Worm (Caenorhabditis elegans): ENCODE data around the gene R03D7.2.
"Not testable (repeated sequence)": the region's sequence is repeated elsewhere in the genome, so short reads cannot be mapped to it uniquely, and the experiment has no call there.

Gene R03D7.2

ce11 chrII:10914366-10914765, 20.6 kb downstream of the R03D7.2 start, which contains the start of gene F44F4.15:
Gene F44F4.15, plus strand, starts transcription at chrII:10914666.
- no peak for TF ChIP-seq med-1 (GFP tag; optimal IDR thresholded peaks at IDR 0.05; ENCODE audit: insufficient read depth)
- TF ChIP-seq T22C8.4 (GFP tag; IDR thresholded peaks at IDR 0.05) = no peak
- no peak for TF ChIP-seq cog-1 (tag; optimal IDR thresholded peaks at IDR 0.05)
- TF ChIP-seq ref-1 (GFP tag; conservative IDR thresholded peaks at IDR 0.05) = no peak
- no peak for TF ChIP-seq tab-1 (GFP tag; IDR thresholded peaks at IDR 0.05)
- no peak for TF ChIP-seq klf-2 (GFP tag; conservative IDR thresholded peaks at IDR 0.05)
- TF ChIP-seq flt-1 (GFP tag; IDR thresholded peaks at IDR 0.05) = no peak
- no peak for TF ChIP-seq ztf-23 (GFP tag; IDR thresholded peaks at IDR 0.05)
- TF ChIP-seq ztf-29 (GFP tag; IDR thresholded peaks at IDR 0.05) = no peak

ce11 chrII:10912995-10913394, 22.0 kb downstream of the R03D7.2 start:
- TF ChIP-seq tab-1 (GFP tag; IDR thresholded peaks at IDR 0.05) (no peak), ztf-23 (GFP tag; IDR thresholded peaks at IDR 0.05) (no peak)

DNA sequence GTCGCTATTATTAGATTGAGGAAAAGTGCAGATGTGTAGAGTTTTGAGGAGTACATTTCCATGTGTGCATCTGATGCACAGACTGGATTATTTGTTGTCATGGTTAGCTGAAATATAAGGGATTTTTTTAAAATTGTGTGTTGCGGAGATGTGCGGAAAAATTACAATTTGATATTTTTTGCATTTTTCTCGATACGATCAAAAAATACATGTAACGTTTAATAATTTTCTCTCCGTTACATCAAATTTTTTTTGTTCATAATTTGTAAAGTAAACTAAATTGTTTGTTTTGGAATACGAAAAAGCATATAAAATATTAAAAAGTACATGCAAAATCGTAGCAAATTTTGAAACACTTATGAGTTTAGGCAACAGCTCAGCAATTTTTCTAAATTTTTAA, 24.8 kb downstream of the R03D7.2 start, which contains the start of gene sra-11:
Gene sra-11 (minus strand): TSS at position 101 of the 400 bp plus-strand sequence.
- TF ChIP-seq ztf-23 (GFP tag; IDR thresholded peaks at IDR 0.05) (no peak), cog-1 (tag; optimal IDR thresholded peaks at IDR 0.05) (no peak), ref-1 (GFP tag; conservative IDR thresholded peaks at IDR 0.05) (no peak), T22C8.4 (GFP tag; IDR thresholded peaks at IDR 0.05) (no peak), ztf-29 (GFP tag; IDR thresholded peaks at IDR 0.05) (no peak), klf-2 (GFP tag; conservative IDR thresholded peaks at IDR 0.05) (no peak), tab-1 (GFP tag; IDR thresholded peaks at IDR 0.05) (no peak), med-1 (GFP tag; optimal IDR thresholded peaks at IDR 0.05; ENCODE audit: insufficient read depth) (no peak), flt-1 (GFP tag; IDR thresholded peaks at IDR 0.05) (no peak)

- not testable (repeated sequence) for TF ChIP-seq ref-1 (GFP tag; conservative IDR thresholded peaks at IDR 0.05); flt-1 (GFP tag; IDR thresholded peaks at IDR 0.05); tab-1 (GFP tag; IDR thresholded peaks at IDR 0.05)
Measured at ce11 chrII:10904379-10904778, 30.6 kb downstream of the R03D7.2 start, which contains the start of gene sra-12. Gene sra-12, minus strand, starts transcription at chrII:10904479.

- TF ChIP-seq cog-1 (tag; optimal IDR thresholded peaks at IDR 0.05) (no peak), flt-1 (GFP tag; IDR thresholded peaks at IDR 0.05) (no peak), med-1 (GFP tag; optimal IDR thresholded peaks at IDR 0.05; ENCODE audit: insufficient read depth) (no peak), ref-1 (GFP tag; conservative IDR thresholded peaks at IDR 0.05) (no peak), klf-2 (GFP tag; conservative IDR thresholded peaks at IDR 0.05) (no peak), ztf-23 (GFP tag; IDR thresholded peaks at IDR 0.05) (no peak), ztf-29 (GFP tag; IDR thresholded peaks at IDR 0.05) (no peak), T22C8.4 (GFP tag; IDR thresholded peaks at IDR 0.05) (no peak), tab-1 (GFP tag; IDR thresholded peaks at IDR 0.05) (no peak)
Measured at ce11 chrII:10902104-10902503, 32.9 kb downstream of the R03D7.2 start, which contains the start of gene gly-1. Gene gly-1, minus strand, starts transcription at chrII:10902204.

ce11 chrII:10898998-10899397, 36.0 kb downstream of the R03D7.2 start:
- TF ChIP-seq med-1 (GFP tag; optimal IDR thresholded peaks at IDR 0.05; ENCODE audit: insufficient read depth) (no peak), ztf-29 (GFP tag; IDR thresholded peaks at IDR 0.05) (no peak), tab-1 (GFP tag; IDR thresholded peaks at IDR 0.05) (no peak), ztf-23 (GFP tag; IDR thresholded peaks at IDR 0.05) (no peak), klf-2 (GFP tag; conservative IDR thresholded peaks at IDR 0.05) (no peak), cog-1 (tag; optimal IDR thresholded peaks at IDR 0.05) (no peak), flt-1 (GFP tag; IDR thresholded peaks at IDR 0.05) (no peak), T22C8.4 (GFP tag; IDR thresholded peaks at IDR 0.05) (no peak), ref-1 (GFP tag; conservative IDR thresholded peaks at IDR 0.05) (no peak)

- TF ChIP-seq flt-1 (GFP tag; IDR thresholded peaks at IDR 0.05) (no peak), med-1 (GFP tag; optimal IDR thresholded peaks at IDR 0.05; ENCODE audit: insufficient read depth) (no peak), tab-1 (GFP tag; IDR thresholded peaks at IDR 0.05) (no peak), cog-1 (tag; optimal IDR thresholded peaks at IDR 0.05) (no peak), ztf-23 (GFP tag; IDR thresholded peaks at IDR 0.05) (no peak), T22C8.4 (GFP tag; IDR thresholded peaks at IDR 0.05) (no peak), ztf-29 (GFP tag; IDR thresholded peaks at IDR 0.05) (no peak), klf-2 (GFP tag; conservative IDR thresholded peaks at IDR 0.05) (no peak), ref-1 (GFP tag; conservative IDR thresholded peaks at IDR 0.05) (no peak)
Measured at ce11 chrII:10895959-10896358, 39.0 kb downstream of the R03D7.2 start.

DNA sequence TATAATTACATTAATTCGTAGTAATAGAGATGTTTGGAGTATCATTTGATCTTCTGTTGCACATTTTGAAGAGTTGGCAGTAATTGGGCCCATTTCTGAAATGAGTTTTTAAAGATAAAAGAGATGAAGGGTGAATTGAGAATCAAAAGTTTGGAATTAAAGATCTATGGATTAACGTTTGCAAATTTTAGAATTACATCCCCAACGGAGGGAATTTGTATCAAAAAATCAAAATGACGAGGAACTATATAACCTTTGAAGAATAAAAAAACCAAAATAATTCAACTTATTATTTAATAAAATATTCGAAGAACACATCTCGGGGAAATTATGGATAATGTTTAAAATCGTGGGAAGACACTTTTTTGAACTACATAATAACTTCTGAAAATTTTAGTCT, 40.0 kb downstream of the R03D7.2 start, which contains the start of gene sra-10:
Gene sra-10 (minus strand): TSS at position 101 of the 400 bp plus-strand sequence.
- TF ChIP-seq ztf-23 (GFP tag; IDR thresholded peaks at IDR 0.05) (no peak), med-1 (GFP tag; optimal IDR thresholded peaks at IDR 0.05; ENCODE audit: insufficient read depth) (no peak), T22C8.4 (GFP tag; IDR thresholded peaks at IDR 0.05) (no peak), tab-1 (GFP tag; IDR thresholded peaks at IDR 0.05) (no peak), ztf-29 (GFP tag; IDR thresholded peaks at IDR 0.05) (no peak), cog-1 (tag; optimal IDR thresholded peaks at IDR 0.05) (no peak), ref-1 (GFP tag; conservative IDR thresholded peaks at IDR 0.05) (no peak), flt-1 (GFP tag; IDR thresholded peaks at IDR 0.05) (no peak), klf-2 (GFP tag; conservative IDR thresholded peaks at IDR 0.05) (no peak)

DNA sequence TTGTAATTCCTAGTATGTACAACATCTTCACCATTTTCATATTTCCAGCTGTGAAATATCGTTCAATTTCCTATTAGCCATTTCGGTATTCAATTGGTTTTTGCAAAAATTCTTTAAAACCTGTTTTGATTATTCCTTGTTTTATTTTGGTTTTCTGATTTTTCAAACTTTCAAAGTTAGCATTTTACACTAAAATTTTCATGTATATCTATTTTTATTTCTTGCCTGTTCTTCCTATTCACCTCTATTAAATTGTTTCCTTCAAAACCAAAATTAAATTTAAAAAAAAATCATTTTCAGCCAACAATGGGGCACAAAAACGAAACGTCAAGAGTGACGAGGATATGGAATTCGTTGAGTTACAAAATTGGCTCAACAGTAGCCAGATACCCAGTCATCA, 46.0 kb downstream of the R03D7.2 start, which contains the start of gene ptr-8:
Gene ptr-8 (plus strand): TSS at position 301 of the 400 bp plus-strand sequence.
- TF ChIP-seq ref-1 (GFP tag; conservative IDR thresholded peaks at IDR 0.05) = no peak
- no peak for TF ChIP-seq ztf-29 (GFP tag; IDR thresholded peaks at IDR 0.05)
- TF ChIP-seq ztf-23 (GFP tag; IDR thresholded peaks at IDR 0.05) = no peak
- TF ChIP-seq T22C8.4 (GFP tag; IDR thresholded peaks at IDR 0.05) = no peak
- no peak for TF ChIP-seq cog-1 (tag; optimal IDR thresholded peaks at IDR 0.05)
- no peak for TF ChIP-seq klf-2 (GFP tag; conservative IDR thresholded peaks at IDR 0.05)
- no peak for TF ChIP-seq flt-1 (GFP tag; IDR thresholded peaks at IDR 0.05)

DNA sequence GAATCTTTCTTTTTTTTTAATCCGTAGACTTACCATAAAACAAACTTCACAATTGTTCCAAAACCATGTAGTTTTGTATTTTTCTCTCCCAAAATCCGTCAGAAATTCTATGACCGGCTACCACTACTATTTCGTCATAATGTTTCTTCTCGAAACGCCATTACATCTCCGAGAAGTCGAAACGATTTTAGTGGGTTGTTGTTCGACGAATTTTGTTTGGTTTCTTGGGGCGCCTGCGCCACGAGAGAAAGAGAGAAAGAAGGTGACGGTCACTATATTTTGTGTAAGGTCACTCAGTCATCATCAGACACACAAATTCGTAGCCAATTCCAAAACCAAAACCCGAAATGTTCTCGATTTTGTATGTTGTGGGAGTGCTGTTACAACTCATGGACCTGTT, 47.9 kb downstream of the R03D7.2 start:
- TF ChIP-seq cog-1 (tag; optimal IDR thresholded peaks at IDR 0.05) (no peak), ztf-23 (GFP tag; IDR thresholded peaks at IDR 0.05) (no peak), ref-1 (GFP tag; conservative IDR thresholded peaks at IDR 0.05) (no peak)
